Fruit fly (Drosophila melanogaster): ENCODE results near the gene CG6168.

- TF ChIP-seq EcR (GFP tag; optimal IDR thresholded peaks at IDR 0.05) (no peak), Dll (optimal IDR thresholded peaks at IDR 0.05) (no peak), usp (GFP tag; optimal IDR thresholded peaks at IDR 0.05) (no peak), pan (optimal IDR thresholded peaks at IDR 0.05) (no peak)
Observed at dm6 chr3L:11339276-11339675, 17.8 kb upstream of the CG6168 start.

Measured in whole organism.